Fruit fly (Drosophila melanogaster): ENCODE measurements around the gene CG32037.

Gene CG32037

DNA sequence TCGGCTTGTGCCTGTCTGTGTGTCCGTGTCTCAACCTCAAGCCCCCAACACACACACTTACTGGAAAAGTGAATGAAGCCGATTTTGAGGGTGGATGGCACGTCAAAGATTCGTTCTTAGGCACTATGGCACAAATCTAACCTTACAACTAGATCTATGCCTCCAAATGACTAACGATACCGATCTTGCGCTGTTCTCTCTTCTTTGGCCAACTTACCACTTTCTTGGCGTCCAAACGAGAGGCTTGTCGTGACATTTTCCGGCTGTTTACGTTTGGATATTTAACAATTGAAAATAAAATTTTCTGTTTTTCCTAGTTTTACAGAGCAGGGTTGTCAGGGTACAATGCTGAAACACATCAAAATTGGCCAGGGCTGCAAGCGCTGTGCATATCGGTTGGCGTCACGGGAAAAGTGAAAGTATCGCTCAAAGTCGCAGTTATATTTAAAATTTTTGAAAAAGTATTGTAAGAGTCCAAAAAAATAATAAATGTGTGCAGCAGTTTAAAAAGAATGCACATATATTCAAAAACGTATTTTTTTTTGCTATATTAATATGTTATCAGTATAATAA, 50.0 kb downstream of the CG32037 start, which contains the start of the genes Bet3 and Nf-YA (continued):
- peak; percentile 44 for TF ChIP-seq az2 (GFP tag; optimal IDR thresholded peaks at IDR 0.05)
- TF ChIP-seq slp2 (GFP tag; optimal IDR thresholded peaks at IDR 0.05) = peak; percentile 27
- peak; percentile 84 for TF ChIP-seq sna (GFP tag; IDR thresholded peaks at IDR 0.05; ENCODE audit: partially characterized antibody)
- peak; percentile 68 for TF ChIP-seq Dref (GFP tag; IDR thresholded peaks at IDR 0.05)
- no peak for TF ChIP-seq kay (GFP tag; optimal IDR thresholded peaks at IDR 0.05)
- TF ChIP-seq Xbp1 (GFP tag; optimal IDR thresholded peaks at IDR 0.05) = peak; percentile 78
- TF ChIP-seq CG17186 (GFP tag; optimal IDR thresholded peaks at IDR 0.05) = peak; percentile 31
- peak; percentile 59; the same call in 1 of the 2 replicates for TF ChIP-seq al (GFP tag; IDR thresholded peaks at IDR 0.05)
- no peak for TF ChIP-seq ase (GFP tag; IDR thresholded peaks at IDR 0.05)
- TF ChIP-seq zfh2 (GFP tag; optimal IDR thresholded peaks at IDR 0.05) = peak; percentile 51
- TF ChIP-seq Poxn (GFP tag; IDR thresholded peaks at IDR 0.05) = no peak
- TF ChIP-seq trem (tag; optimal IDR thresholded peaks at IDR 0.05) = peak; percentile 62
- TF ChIP-seq Stat92E (GFP tag; optimal IDR thresholded peaks at IDR 0.05) = no peak
- TF ChIP-seq CG16863 (GFP tag; optimal IDR thresholded peaks at IDR 0.05) = no peak
- no peak for TF ChIP-seq Trl (optimal IDR thresholded peaks at IDR 0.05)
- peak; percentile 39 for TF ChIP-seq Trl (GFP tag; optimal IDR thresholded peaks at IDR 0.05)
- peak; percentile 26; the same call in 1 of the 2 replicates for TF ChIP-seq wdn (GFP tag; IDR thresholded peaks at IDR 0.05)
- peak; percentile 90 for TF ChIP-seq Dll (GFP tag; IDR thresholded peaks at IDR 0.05; ENCODE audit: partially characterized antibody)
- no peak for TF ChIP-seq exex (tag; optimal IDR thresholded peaks at IDR 0.05)
- peak; percentile 29 for TF ChIP-seq CG18599 (GFP tag; optimal IDR thresholded peaks at IDR 0.05)
- peak; percentile 90 for TF ChIP-seq CG4617 (GFP tag; optimal IDR thresholded peaks at IDR 0.05; ENCODE audit: borderline replicate concordance)
- TF ChIP-seq Chrac-16 (GFP tag; optimal IDR thresholded peaks at IDR 0.05) = peak; percentile 32
- TF ChIP-seq gem (tag; optimal IDR thresholded peaks at IDR 0.05) = peak; percentile 51
- TF ChIP-seq bbx (GFP tag; IDR thresholded peaks at IDR 0.05; ENCODE audit: partially characterized antibody) = peak; percentile 85
- TF ChIP-seq fru (optimal IDR thresholded peaks at IDR 0.05) = no peak
- TF ChIP-seq CG1647 (GFP tag; optimal IDR thresholded peaks at IDR 0.05) = peak; percentile 26
- peak; percentile 41 for TF ChIP-seq slou (GFP tag; optimal IDR thresholded peaks at IDR 0.05)
- no peak for TF ChIP-seq CG8765 (GFP tag; IDR thresholded peaks at IDR 0.05)
- TF ChIP-seq Ssrp (tag; optimal IDR thresholded peaks at IDR 0.05) = peak; percentile 44
- TF ChIP-seq Sry-δ (GFP tag; optimal IDR thresholded peaks at IDR 0.05) = peak; percentile 75
- TF ChIP-seq CG9932 (GFP tag; IDR thresholded peaks at IDR 0.05) = peak; percentile 86
- TF ChIP-seq fd96Cb (tag; optimal IDR thresholded peaks at IDR 0.05) = peak; percentile 29
- peak; percentile 74 for TF ChIP-seq CG31441 (GFP tag; IDR thresholded peaks at IDR 0.05)
- TF ChIP-seq Dp (GFP tag; optimal IDR thresholded peaks at IDR 0.05) = peak; percentile 46
- TF ChIP-seq Drgx (GFP tag; IDR thresholded peaks at IDR 0.05) = no peak
- peak; percentile 32 for TF ChIP-seq lab (GFP tag; optimal IDR thresholded peaks at IDR 0.05)
- peak; percentile 35 for TF ChIP-seq CG7987 (GFP tag; optimal IDR thresholded peaks at IDR 0.05)
- TF ChIP-seq abd-A (tag; optimal IDR thresholded peaks at IDR 0.05) = no peak
- TF ChIP-seq CG2875 (GFP tag; optimal IDR thresholded peaks at IDR 0.05) = no peak
- TF ChIP-seq Ets65A (GFP tag) = peak; percentile 97
- TF ChIP-seq CG1832 (GFP tag; optimal IDR thresholded peaks at IDR 0.05) = no peak
- TF ChIP-seq pum (GFP tag; optimal IDR thresholded peaks at IDR 0.05) = peak; percentile 76
- no peak for TF ChIP-seq CG43689 (GFP tag; IDR thresholded peaks at IDR 0.05)

All from whole organism, embryonic.